Fruit fly (Drosophila melanogaster): ENCODE data around the gene Pglym78.
A peak's percentile ranks its signal among the peaks of the same experiment; 100 is the strongest.

Pglym78 gene

DNA sequence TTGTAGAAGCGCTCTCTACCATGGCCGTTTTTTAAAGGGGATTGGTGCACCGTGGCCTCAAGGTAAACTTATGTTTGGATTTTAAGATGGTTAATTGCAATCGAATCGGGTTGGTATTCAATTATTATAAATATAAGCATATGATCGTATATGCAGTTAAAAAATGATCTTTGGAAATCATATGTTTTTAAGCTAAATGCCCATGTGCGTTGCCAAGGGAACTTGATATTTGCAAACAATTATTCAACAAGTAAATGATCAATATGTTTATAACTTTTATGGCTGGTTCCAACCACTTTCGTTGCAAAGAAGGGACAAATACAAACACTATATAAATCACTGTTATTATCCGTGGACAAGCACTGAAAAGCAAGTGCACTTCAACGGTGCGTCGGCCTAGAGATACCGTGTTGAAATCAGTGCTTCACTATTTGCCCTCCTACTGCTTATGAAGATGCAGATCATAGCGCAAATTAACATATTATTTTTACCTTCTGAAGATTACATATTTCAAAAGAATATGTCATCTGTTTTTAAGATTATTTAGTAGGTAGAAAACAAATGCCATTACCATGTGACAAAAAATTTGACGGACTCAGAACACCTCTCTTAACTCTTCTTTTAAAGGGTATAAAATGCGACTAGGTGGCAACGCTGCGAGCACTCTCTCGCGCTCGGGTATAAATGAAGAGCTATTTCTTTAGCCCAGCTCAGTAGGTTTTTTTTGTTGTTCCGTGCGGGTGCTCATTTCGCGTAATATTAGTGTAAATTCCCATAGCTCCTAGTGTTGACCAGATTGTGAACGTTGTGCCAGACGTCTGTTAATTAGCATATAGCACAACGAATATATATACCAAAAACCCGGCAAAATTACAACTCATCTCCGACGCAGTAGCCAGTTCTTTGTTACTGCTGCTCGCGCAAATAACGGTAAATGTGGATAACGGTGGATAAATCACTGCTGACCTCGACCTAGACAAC, 9.7 kb downstream of the Pglym78 start, which contains the start of gene rdog (continued):
- TF ChIP-seq trem (tag; optimal IDR thresholded peaks at IDR 0.05) = peak; percentile 84
- TF ChIP-seq nom (GFP tag; optimal IDR thresholded peaks at IDR 0.05) = peak; percentile 72
- TF ChIP-seq Rfx (GFP tag; IDR thresholded peaks at IDR 0.05) = peak; percentile 74
- TF ChIP-seq fru (optimal IDR thresholded peaks at IDR 0.05) = no peak
- TF ChIP-seq Dp (GFP tag; optimal IDR thresholded peaks at IDR 0.05) = no peak
- peak; percentile 66 for TF ChIP-seq D19A (tag; optimal IDR thresholded peaks at IDR 0.05)
- TF ChIP-seq lola (GFP tag; optimal IDR thresholded peaks at IDR 0.05) = peak in 1 of 3 experiments; percentile 81
- peak; percentile 77 for TF ChIP-seq sug (tag; optimal IDR thresholded peaks at IDR 0.05)
- TF ChIP-seq Gsc (GFP tag; IDR thresholded peaks at IDR 0.05) = no peak; the same call in 1 of the 2 replicates
- peak; percentile 46 for TF ChIP-seq CG17186 (GFP tag; optimal IDR thresholded peaks at IDR 0.05)
- TF ChIP-seq tna (GFP tag; IDR thresholded peaks at IDR 0.05; ENCODE audit: partially characterized antibody) = no peak
- TF ChIP-seq en (GFP tag; optimal IDR thresholded peaks at IDR 0.05) = peak; percentile 63
- TF ChIP-seq Stat92E (GFP tag; optimal IDR thresholded peaks at IDR 0.05) = peak in 1 of 3 experiments; percentile 89
- peak; percentile 75 for TF ChIP-seq mam (GFP tag; optimal IDR thresholded peaks at IDR 0.05)
- peak; percentile 84 for TF ChIP-seq CG17829 (tag; optimal IDR thresholded peaks at IDR 0.05)
- no peak for TF ChIP-seq CG17612 (GFP tag; IDR thresholded peaks at IDR 0.05)
- peak; percentile 81 for TF ChIP-seq CG15269 (tag; optimal IDR thresholded peaks at IDR 0.05)
- TF ChIP-seq chinmo (GFP tag; IDR thresholded peaks at IDR 0.05; ENCODE audit: partially characterized antibody) = 0 out of 4 replicates have a peak, but pooled peaks have one; percentile 50
- no peak for TF ChIP-seq CG31365 (tag; optimal IDR thresholded peaks at IDR 0.05)
- peak; percentile 93 for TF ChIP-seq Max (GFP tag; optimal IDR thresholded peaks at IDR 0.05)
- peak; percentile 69 for TF ChIP-seq gcm2 (GFP tag; optimal IDR thresholded peaks at IDR 0.05)
- peak; percentile 83 for TF ChIP-seq pho (GFP tag; optimal IDR thresholded peaks at IDR 0.05)
- no peak for TF ChIP-seq pita (GFP tag; optimal IDR thresholded peaks at IDR 0.05)
- peak; percentile 64 for TF ChIP-seq abd-A (tag; optimal IDR thresholded peaks at IDR 0.05)
- TF ChIP-seq CG8290 (GFP tag; optimal IDR thresholded peaks at IDR 0.05) = peak; percentile 71
- TF ChIP-seq CG8290 (tag; optimal IDR thresholded peaks at IDR 0.05) = peak in 1 of 2 experiments; percentile 84
- peak; percentile 79 for TF ChIP-seq CG8924 (tag; optimal IDR thresholded peaks at IDR 0.05)
- TF ChIP-seq CG10654 (GFP tag; optimal IDR thresholded peaks at IDR 0.05) = peak; percentile 70
- TF ChIP-seq CG2875 (GFP tag; optimal IDR thresholded peaks at IDR 0.05) = peak; percentile 71
- TF ChIP-seq Spps (tag; optimal IDR thresholded peaks at IDR 0.05) = peak; percentile 50
- TF ChIP-seq Hey (tag; optimal IDR thresholded peaks at IDR 0.05) = no peak
- TF ChIP-seq fd64A (GFP tag; optimal IDR thresholded peaks at IDR 0.05) = no peak
- TF ChIP-seq CrebB (tag; optimal IDR thresholded peaks at IDR 0.05) = peak; percentile 68
- peak; percentile 38; the same call in 1 of the 3 replicates for TF ChIP-seq otp (GFP tag; IDR thresholded peaks at IDR 0.05)
- TF ChIP-seq Chrac-16 (GFP tag; optimal IDR thresholded peaks at IDR 0.05) = peak; percentile 84
- no peak for TF ChIP-seq dan (GFP tag; IDR thresholded peaks at IDR 0.05)
- TF ChIP-seq CG15011 (GFP tag; optimal IDR thresholded peaks at IDR 0.05) = peak; percentile 75
- TF ChIP-seq Dad (GFP tag; optimal IDR thresholded peaks at IDR 0.05) = peak; percentile 41
- peak; percentile 56 for TF ChIP-seq CG3838 (GFP tag; optimal IDR thresholded peaks at IDR 0.05)
- peak; percentile 2 for TF ChIP-seq Neu2 (GFP tag; optimal IDR thresholded peaks at IDR 0.05; ENCODE audit: borderline replicate concordance)
- no peak for TF ChIP-seq CG17568 (GFP tag; optimal IDR thresholded peaks at IDR 0.05)
- TF ChIP-seq sob (GFP tag; IDR thresholded peaks at IDR 0.05) = peak; percentile 60
- TF ChIP-seq CG43689 (GFP tag; IDR thresholded peaks at IDR 0.05) = no peak
- TF ChIP-seq Xrp1 (GFP tag; IDR thresholded peaks at IDR 0.05) = no peak
- peak; percentile 73 for TF ChIP-seq Hand (GFP tag; optimal IDR thresholded peaks at IDR 0.05)
- TF ChIP-seq CG1233 (GFP tag; optimal IDR thresholded peaks at IDR 0.05) = peak; percentile 69
- TF ChIP-seq Awh (GFP tag; IDR thresholded peaks at IDR 0.05) = no peak
- TF ChIP-seq Deaf1 (tag; optimal IDR thresholded peaks at IDR 0.05) = peak; percentile 63

All from whole organism, embryonic.